Fruit fly (Drosophila melanogaster) whole organism, prepupa: ENCODE results near the gene Tsp29Fb.

Source experiments
- CG10631 ChIP-seq: fragments of 200-800 bp; sonication (Bioruptor generic); optimal IDR thresholded peaks from 2 replicates; lab custom pipeline; 2016; ENCODE audit warnings: missing biosample characterization, missing genetic modification characterization
- CG10669 ChIP-seq: fragments of 200-800 bp; sonication (Bioruptor generic); optimal IDR thresholded peaks from 3 replicates; lab custom pipeline; 2018; ENCODE audit warnings: missing biosample characterization, mild to moderate bottlenecking, missing genetic modification characterization, moderate library complexity
- CG11294 ChIP-seq: fragments of 200-800 bp; sonication (Bioruptor generic); IDR thresholded peaks from 2 replicates; pipeline ENCODE4 v1.3.6; 2022; ENCODE audit warnings: missing biosample characterization, missing genetic modification characterization
- CG11902 ChIP-seq: fragments of 200-800 bp; sonication (Bioruptor generic); optimal IDR thresholded peaks from 3 replicates; lab custom pipeline; 2016; ENCODE audit warnings: missing biosample characterization, missing genetic modification characterization
- CG15336 ChIP-seq: fragments of 200-800 bp; sonication (Bioruptor generic); IDR thresholded peaks from 2 replicates; pipeline ENCODE4 v1.3.6; 2022; ENCODE audit warnings: missing biosample characterization, missing genetic modification characterization
- CG1621 ChIP-seq: fragments of 200-800 bp; sonication (Bioruptor generic); optimal IDR thresholded peaks from 3 replicates; lab custom pipeline; 2018; ENCODE audit warnings: missing biosample characterization, mild to moderate bottlenecking, missing genetic modification characterization
- CG3032 ChIP-seq: fragments of 200-800 bp; optimal IDR thresholded peaks from 2 replicates; lab custom pipeline; 2019; ENCODE audit warnings: missing biosample characterization, mild to moderate bottlenecking, missing genetic modification characterization, moderate library complexity
- CG31627 ChIP-seq: fragments of 200-800 bp; sonication (Bioruptor generic); optimal IDR thresholded peaks from 3 replicates; lab custom pipeline; 2016; ENCODE audit warnings: missing biosample characterization, missing genetic modification characterization
- CG32006 ChIP-seq: fragments of 200-800 bp; sonication (Bioruptor generic); optimal IDR thresholded peaks from 3 replicates; lab custom pipeline; 2017; ENCODE audit warnings: missing biosample characterization, mild to moderate bottlenecking, missing genetic modification characterization
- CG3919 ChIP-seq: fragments of 200-800 bp; sonication (Bioruptor generic); optimal IDR thresholded peaks from 3 replicates; lab custom pipeline; 2016; ENCODE audit warnings: missing biosample characterization, missing genetic modification characterization
- CG6163 ChIP-seq: fragments of 200-800 bp; sonication (Bioruptor generic); IDR thresholded peaks from 3 replicates; pipeline ENCODE4 v1.3.6; 2022; ENCODE audit warnings: missing biosample characterization, missing genetic modification characterization
- CG6792 ChIP-seq: fragments of 200-800 bp; sonication (Bioruptor generic); optimal IDR thresholded peaks from 3 replicates; lab custom pipeline; 2016; ENCODE audit warnings: missing biosample characterization, missing genetic modification characterization
- CG6808 ChIP-seq: fragments of 200-800 bp; sonication (Bioruptor generic); optimal IDR thresholded peaks from 3 replicates; lab custom pipeline; 2017; ENCODE audit warnings: missing biosample characterization, missing genetic modification characterization, mild to moderate bottlenecking, moderate library complexity, missing genetic modification reagents
- CG6854 ChIP-seq: fragments of 200-800 bp; sonication (Bioruptor generic); optimal IDR thresholded peaks from 2 replicates; lab custom pipeline; 2017; ENCODE audit warnings: missing biosample characterization, mild to moderate bottlenecking, missing genetic modification characterization
- CG7368 ChIP-seq: fragments of 200-800 bp; sonication (Bioruptor generic); optimal IDR thresholded peaks from 3 replicates; lab custom pipeline; 2016; ENCODE audit warnings: missing biosample characterization, missing genetic modification characterization
- CG8319 ChIP-seq: fragments of 200-800 bp; sonication (Bioruptor generic); optimal IDR thresholded peaks from 3 replicates; lab custom pipeline; 2016; ENCODE audit warnings: missing biosample characterization, missing genetic modification characterization
- CG8632 ChIP-seq: fragments of 200-800 bp; sonication (Bioruptor generic); optimal IDR thresholded peaks from 3 replicates; lab custom pipeline; 2016; ENCODE audit warnings: missing biosample characterization, missing genetic modification characterization
- Eip75B ChIP-seq: fragments of 200-800 bp; sonication (Bioruptor generic); optimal IDR thresholded peaks from 3 replicates; lab custom pipeline; 2016; ENCODE audit warnings: missing biosample characterization, missing genetic modification characterization
- Eip78C ChIP-seq: fragments of 200-800 bp; sonication (Bioruptor generic); peaks from one replicate; lab custom pipeline; 2016; ENCODE audit warnings: missing biosample characterization, missing genetic modification characterization
- Eip93F ChIP-seq: fragments of 200-800 bp; sonication (Bioruptor generic); optimal IDR thresholded peaks from 2 replicates; lab custom pipeline; 2016; ENCODE audit warnings: missing biosample characterization, mild to moderate bottlenecking, missing genetic modification characterization
- Ets96B ChIP-seq: fragments of 200-800 bp; optimal IDR thresholded peaks from 2 replicates; lab custom pipeline; 2019; ENCODE audit warnings: missing biosample characterization, mild to moderate bottlenecking, missing genetic modification characterization, moderate library complexity
- Gug ChIP-seq: fragments of 200-800 bp; sonication (Bioruptor generic); IDR thresholded peaks from 2 replicates; pipeline ENCODE4 v1.3.6; 2022; ENCODE audit warnings: missing biosample characterization, missing genetic modification characterization
- Hr39 ChIP-seq: fragments of 200-800 bp; sonication (Bioruptor generic); optimal IDR thresholded peaks from 2 replicates; lab custom pipeline; 2016; ENCODE audit warnings: missing biosample characterization, missing genetic modification characterization
- Hr4 ChIP-seq: fragments of 200-800 bp; sonication (Bioruptor generic); optimal IDR thresholded peaks from 3 replicates; lab custom pipeline; 2016; ENCODE audit warnings: missing biosample characterization, missing genetic modification characterization
- Met ChIP-seq: fragments of 200-800 bp; sonication (Bioruptor generic); optimal IDR thresholded peaks from 3 replicates; lab custom pipeline; 2016; ENCODE audit warnings: missing biosample characterization, missing genetic modification characterization
- Smox ChIP-seq: fragments of 200-800 bp; sonication (Bioruptor generic); optimal IDR thresholded peaks from 3 replicates; lab custom pipeline; 2016; ENCODE audit warnings: missing biosample characterization, missing genetic modification characterization
- Sox102F ChIP-seq: fragments of 200-800 bp; sonication (Bioruptor generic); optimal IDR thresholded peaks from 2 replicates; lab custom pipeline; 2016; ENCODE audit warnings: missing biosample characterization, mild to moderate bottlenecking, missing genetic modification characterization
- Sox14 ChIP-seq: fragments of 200-800 bp; sonication (Bioruptor generic); optimal IDR thresholded peaks from 3 replicates; lab custom pipeline; 2016; ENCODE audit warnings: missing biosample characterization, missing genetic modification characterization
- Sox15 ChIP-seq: fragments of 200-800 bp; sonication (Bioruptor generic); optimal IDR thresholded peaks from 3 replicates; lab custom pipeline; 2016; ENCODE audit warnings: missing biosample characterization, missing genetic modification characterization
- achi ChIP-seq: fragments of 200-800 bp; sonication (Bioruptor generic); optimal IDR thresholded peaks from 3 replicates; lab custom pipeline; 2016; ENCODE audit warnings: missing biosample characterization, missing genetic modification characterization
- acj6 ChIP-seq: fragments of 200-800 bp; sonication (Bioruptor generic); optimal IDR thresholded peaks from 3 replicates; lab custom pipeline; 2016; ENCODE audit warnings: missing biosample characterization, missing genetic modification characterization
- cyc ChIP-seq: fragments of 200-800 bp; sonication (Bioruptor generic); optimal IDR thresholded peaks from 3 replicates; lab custom pipeline; 2016; ENCODE audit warnings: missing biosample characterization, missing genetic modification characterization
- dsx ChIP-seq: fragments of 200-800 bp; optimal IDR thresholded peaks from 3 replicates; lab custom pipeline; 2019; ENCODE audit warnings: missing biosample characterization, mild to moderate bottlenecking, missing genetic modification characterization, moderate library complexity; ENCODE audit not compliant: poor library complexity, severe bottlenecking
- eg ChIP-seq: fragments of 200-800 bp; sonication (Bioruptor generic); IDR thresholded peaks from 3 replicates; pipeline ENCODE4 v1.3.6; 2022; ENCODE audit warnings: missing biosample characterization, missing genetic modification characterization
- esn ChIP-seq: fragments of 200-800 bp; sonication (Bioruptor generic); optimal IDR thresholded peaks from 2 replicates; lab custom pipeline; 2016; ENCODE audit warnings: missing biosample characterization, mild to moderate bottlenecking, missing genetic modification characterization, moderate library complexity
- lz ChIP-seq: fragments of 200-800 bp; sonication (Bioruptor generic); optimal IDR thresholded peaks from 3 replicates; lab custom pipeline; 2016; ENCODE audit warnings: missing biosample characterization, missing genetic modification characterization
- salr ChIP-seq, 2 experiments: fragments of 200-800 bp; sonication (Bioruptor generic); optimal IDR thresholded peaks; 3 replicates each; lab custom pipeline; 2016 to 2018; ENCODE audit warnings: missing biosample characterization in 2 of 2, missing genetic modification characterization in 2 of 2, mild to moderate bottlenecking in 1 of 2
- spab ChIP-seq: fragments of 200-800 bp; sonication (Bioruptor generic); optimal IDR thresholded peaks from 2 replicates; lab custom pipeline; 2017; ENCODE audit warnings: missing biosample characterization, mild to moderate bottlenecking, missing genetic modification characterization, missing genetic modification reagents
- svp ChIP-seq: fragments of 200-800 bp; sonication (Bioruptor generic); peaks from one replicate; lab custom pipeline; 2016; ENCODE audit warnings: missing biosample characterization, missing genetic modification characterization
- topi ChIP-seq: fragments of 200-800 bp; sonication (Bioruptor generic); optimal IDR thresholded peaks from 3 replicates; lab custom pipeline; 2016; ENCODE audit warnings: missing biosample characterization, missing genetic modification characterization
- vri ChIP-seq: fragments of 200-800 bp; sonication (Bioruptor generic); optimal IDR thresholded peaks from 3 replicates; lab custom pipeline; 2016; ENCODE audit warnings: missing biosample characterization, mild to moderate bottlenecking, missing genetic modification characterization

The Tsp29Fb gene

dm6 chr2L:8898714-8899652, 38.2 kb upstream of the Tsp29Fb start, which contains the start of gene CG34398 (continued):
- no peak for TF ChIP-seq Eip75B (GFP tag; lab: Kevin White, UChicago)
- no peak for TF ChIP-seq Sox14 (GFP tag; lab: Kevin White, UChicago)
- no peak for TF ChIP-seq CG11294 (GFP tag; lab: Robert Waterston, UW)
- no peak for TF ChIP-seq CG6854 (GFP tag; lab: Kevin White, UChicago)
- TF ChIP-seq eg = no peak
- peak; percentile 14 for TF ChIP-seq dsx (GFP tag; lab: Kevin White, UChicago)
- peak; percentile 29; the same call in 1 of the 2 replicates for TF ChIP-seq CG15336 (GFP tag; lab: Robert Waterston, UW)
- peak; percentile 55 for TF ChIP-seq svp
- TF ChIP-seq CG32006 = no peak
- no peak for TF ChIP-seq Eip93F (GFP tag; lab: Kevin White, UChicago)
- no peak for TF ChIP-seq Gug (GFP tag; lab: Robert Waterston, UW)
- no peak for TF ChIP-seq CG3032 (tag; lab: Kevin White, UChicago)
- no peak for TF ChIP-seq CG10669
- no peak for TF ChIP-seq esn (GFP tag; lab: Kevin White, UChicago)
- TF ChIP-seq Hr4 (GFP tag; lab: Kevin White, UChicago) = no peak
- TF ChIP-seq CG10631 = no peak
- no peak for TF ChIP-seq CG31627 (GFP tag; lab: Kevin White, UChicago)
- TF ChIP-seq, all 60 proteins: peak for 12

- TF ChIP-seq dsx (GFP tag; lab: Kevin White, UChicago) = no peak
- no peak for TF ChIP-seq CG8319 (GFP tag; lab: Kevin White, UChicago)
- no peak for TF ChIP-seq CG8632 (GFP tag; lab: Kevin White, UChicago)
These were observed 35.3 kb upstream of the Tsp29Fb start for dm6 chr2L:8901882-8902281.

dm6 chr2L:8906279-8906678, 30.9 kb upstream of the Tsp29Fb start:
- TF ChIP-seq cyc (GFP tag; lab: Kevin White, UChicago) (peak; percentile 38), Met (GFP tag; lab: Kevin White, UChicago) (peak; percentile 55), Ets96B (peak; percentile 52), CG10669 (no peak), topi (GFP tag; lab: Kevin White, UChicago) (peak; percentile 53), Sox102F (peak; percentile 8), CG31627 (GFP tag; lab: Kevin White, UChicago) (no peak), svp (peak; percentile 75), CG7368 (GFP tag; lab: Kevin White, UChicago) (no peak), vri (GFP tag; lab: Kevin White, UChicago) (peak; percentile 17), CG3919 (peak; percentile 19), lz (peak; percentile 29), Hr39 (GFP tag; lab: Kevin White, UChicago) (peak; percentile 6), CG1621 (tag; lab: Kevin White, UChicago) (peak; percentile 12), Eip78C (GFP tag; lab: Kevin White, UChicago) (peak; percentile 78), CG6792 (GFP tag; lab: Kevin White, UChicago) (peak; percentile 10), achi (GFP tag; lab: Kevin White, UChicago) (peak; percentile 16), spab (GFP tag; lab: Kevin White, UChicago) (peak; percentile 29), Gug (GFP tag; lab: Robert Waterston, UW) (no peak), CG11902 (GFP tag; lab: Kevin White, UChicago) (no peak), CG3032 (tag; lab: Kevin White, UChicago) (peak; percentile 49), CG10631 (peak; percentile 26), CG6163 (no peak), Sox15 (GFP tag; lab: Kevin White, UChicago) (no peak), salr (GFP tag; optimal IDR thresholded peaks at IDR 0.05; lab: Kevin White, UChicago) (peak in 1 of 2 experiments; percentile 35), CG11294 (GFP tag; lab: Robert Waterston, UW) (no peak), CG6808 (peak; percentile 26), Eip75B (GFP tag; lab: Kevin White, UChicago) (peak; percentile 27), esn (GFP tag; lab: Kevin White, UChicago) (peak; percentile 43), Sox14 (GFP tag; lab: Kevin White, UChicago) (peak; percentile 0), CG32006 (no peak), acj6 (GFP tag; lab: Kevin White, UChicago) (no peak), Smox (peak; percentile 52)
